Fruit fly (Drosophila melanogaster) whole organism, embryonic: ENCODE results near the gene CG10993.
A peak's percentile ranks its signal among the peaks of the same experiment; 100 is the strongest.

ENCODE experiments used
- CG10321 ChIP-seq: fragments of 200-800 bp; sonication (Bioruptor generic); IDR thresholded peaks from 2 replicates; pipeline ENCODE4 v1.3.6; 2022; ENCODE audit warnings: missing biosample characterization, missing genetic modification characterization
- CG10366 ChIP-seq: fragments of 200-800 bp; sonication (Bioruptor generic); IDR thresholded peaks from 2 replicates; pipeline ENCODE4 v1.3.6; 2022; ENCODE audit warnings: missing biosample characterization, missing genetic modification characterization
- CG10462 ChIP-seq: fragments of 200-800 bp; sonication (Bioruptor generic); optimal IDR thresholded peaks from 2 replicates; lab custom pipeline; 2016; ENCODE audit warnings: missing biosample characterization, missing genetic modification characterization
- CG11696 ChIP-seq: fragments of 200-800 bp; sonication (Bioruptor generic); IDR thresholded peaks from 2 replicates; pipeline ENCODE4 v1.3.6; 2022; ENCODE audit warnings: missing biosample characterization, missing genetic modification characterization
- CG12236 ChIP-seq: fragments of 200-800 bp; sonication (Bioruptor generic); optimal IDR thresholded peaks from 2 replicates; lab custom pipeline; 2016; ENCODE audit warnings: missing biosample characterization, missing genetic modification characterization
- CG13624 ChIP-seq: fragments of 200-800 bp; sonication (Bioruptor generic); optimal IDR thresholded peaks from 2 replicates; lab custom pipeline; 2016; ENCODE audit warnings: missing biosample characterization, missing genetic modification characterization
- CG14667 ChIP-seq: fragments of 200-800 bp; sonication (Bioruptor generic); IDR thresholded peaks from 2 replicates; pipeline ENCODE4 v1.3.6; 2022; ENCODE audit warnings: missing biosample characterization, missing genetic modification characterization
- CG14965 ChIP-seq: fragments of 200-800 bp; sonication (Bioruptor generic); optimal IDR thresholded peaks from 2 replicates; lab custom pipeline; 2016; ENCODE audit warnings: missing biosample characterization, missing genetic modification characterization, borderline replicate concordance
- CG15269 ChIP-seq: fragments of 200-800 bp; sonication (Bioruptor generic); optimal IDR thresholded peaks from 2 replicates; lab custom pipeline; 2018; ENCODE audit warnings: missing biosample characterization, mild to moderate bottlenecking, missing genetic modification characterization, moderate library complexity
- CG1603 ChIP-seq: fragments of 200-800 bp; sonication (Bioruptor generic); optimal IDR thresholded peaks from 2 replicates; lab custom pipeline; 2019; ENCODE audit warnings: missing biosample characterization, mild to moderate bottlenecking, missing genetic modification characterization, moderate library complexity
- CG17361 ChIP-seq: fragments of 200-800 bp; sonication (Bioruptor generic); IDR thresholded peaks from 3 replicates; pipeline ENCODE4 v1.3.6; 2022; ENCODE audit warnings: missing biosample characterization, missing genetic modification characterization
- CG17385 ChIP-seq: fragments of 200-800 bp; sonication (Bioruptor generic); optimal IDR thresholded peaks from 3 replicates; lab custom pipeline; 2018; ENCODE audit warnings: missing biosample characterization, mild to moderate bottlenecking, missing genetic modification characterization
- CG17829 ChIP-seq: fragments of 200-800 bp; optimal IDR thresholded peaks from 2 replicates; lab custom pipeline; 2019; ENCODE audit warnings: missing biosample characterization, mild to moderate bottlenecking, missing genetic modification characterization, moderate library complexity
- CG18619 ChIP-seq: fragments of 200-800 bp; sonication (Bioruptor generic); optimal IDR thresholded peaks from 3 replicates; lab custom pipeline; 2017; ENCODE audit warnings: missing biosample characterization, mild to moderate bottlenecking, missing genetic modification characterization
- CG33557 ChIP-seq: fragments of 200-800 bp; sonication (Bioruptor generic); optimal IDR thresholded peaks from 2 replicates; lab custom pipeline; 2019; ENCODE audit warnings: missing biosample characterization, mild to moderate bottlenecking, missing genetic modification characterization, moderate library complexity
- CG3838 ChIP-seq: fragments of 200-800 bp; sonication (Bioruptor generic); optimal IDR thresholded peaks from 3 replicates; lab custom pipeline; 2016; ENCODE audit warnings: missing biosample characterization, missing genetic modification characterization
- CG4730 ChIP-seq: fragments of 200-800 bp; sonication (Bioruptor generic); IDR thresholded peaks from 2 replicates; pipeline ENCODE4 v1.3.6; 2022; ENCODE audit warnings: missing biosample characterization, missing genetic modification characterization
- CG4820 ChIP-seq: fragments of 200-800 bp; sonication (Bioruptor generic); optimal IDR thresholded peaks from 3 replicates; lab custom pipeline; 2016; ENCODE audit warnings: missing biosample characterization, missing genetic modification characterization
- CG4854 ChIP-seq: fragments of 200-800 bp; sonication (Bioruptor generic); optimal IDR thresholded peaks from 2 replicates; lab custom pipeline; 2016; ENCODE audit warnings: missing biosample characterization, missing genetic modification characterization, inconsistent platforms
- CG5953 ChIP-seq: fragments of 200-800 bp; sonication (Bioruptor generic); IDR thresholded peaks from 2 replicates; pipeline ENCODE4 v1.3.6; 2022; ENCODE audit warnings: missing biosample characterization, missing genetic modification characterization
- CG6654 ChIP-seq: fragments of 200-800 bp; sonication (Bioruptor generic); optimal IDR thresholded peaks from 2 replicates; lab custom pipeline; 2017; ENCODE audit warnings: missing biosample characterization, mild to moderate bottlenecking, missing genetic modification characterization
- CG6765 ChIP-seq: fragments of 200-800 bp; sonication (Bioruptor generic); optimal IDR thresholded peaks from 3 replicates; lab custom pipeline; 2017; ENCODE audit warnings: missing biosample characterization, mild to moderate bottlenecking, missing genetic modification characterization
- CG8944 ChIP-seq: fragments of 200-800 bp; sonication (Bioruptor generic); optimal IDR thresholded peaks from 3 replicates; lab custom pipeline; 2016; ENCODE audit warnings: missing biosample characterization, missing genetic modification characterization
- CG9437 ChIP-seq: fragments of 200-800 bp; sonication (Bioruptor generic); optimal IDR thresholded peaks from 2 replicates; lab custom pipeline; 2018; ENCODE audit warnings: missing biosample characterization, mild to moderate bottlenecking, missing genetic modification characterization
- H2.0 ChIP-seq: fragments of 200-800 bp; sonication (Bioruptor generic); IDR thresholded peaks from 2 replicates; pipeline ENCODE4 v1.3.6; 2022; ENCODE audit warnings: missing biosample characterization, missing genetic modification characterization
- HLH4C ChIP-seq: fragments of 200-800 bp; sonication (Bioruptor generic); IDR thresholded peaks from 3 replicates; pipeline ENCODE4 v1.3.6; 2022; ENCODE audit warnings: missing biosample characterization, missing genetic modification characterization; ENCODE audit not compliant: partially characterized antibody
- Lpt ChIP-seq: fragments of >200 bp; optimal IDR thresholded peaks from 2 replicates; lab custom pipeline; 2018; ENCODE audit warnings: missing biosample characterization, missing genetic modification characterization
- Sry-β ChIP-seq: fragments of 200-800 bp; sonication (Bioruptor generic); optimal IDR thresholded peaks from 2 replicates; lab custom pipeline; 2018; ENCODE audit warnings: missing biosample characterization, mild to moderate bottlenecking, missing genetic modification characterization, moderate library complexity
- bbx ChIP-seq: fragments of 200-800 bp; sonication (Bioruptor generic); IDR thresholded peaks from 2 replicates; pipeline ENCODE4 v1.3.6; 2022; ENCODE audit warnings: missing biosample characterization, missing genetic modification characterization; ENCODE audit not compliant: partially characterized antibody
- bsh ChIP-seq, 2 experiments: fragments of 200-800 bp; sonication (Bioruptor generic); optimal IDR thresholded peaks; 2 replicates each; lab custom pipeline; 2017 to 2018; ENCODE audit warnings: mild to moderate bottlenecking in 2 of 2, missing biosample characterization in 2 of 2, missing genetic modification characterization in 2 of 2, moderate library complexity in 1 of 2
- chinmo ChIP-seq: fragments of 200-800 bp; sonication (Bioruptor generic); IDR thresholded peaks from 4 replicates; pipeline ENCODE4 v1.3.6; 2022; ENCODE audit warnings: missing biosample characterization, missing genetic modification characterization; ENCODE audit not compliant: partially characterized antibody
- crol ChIP-seq: fragments of 200-800 bp; sonication (Bioruptor generic); IDR thresholded peaks from 2 replicates; pipeline ENCODE4 v1.3.6; 2022; ENCODE audit warnings: missing biosample characterization, missing genetic modification characterization
- crp ChIP-seq, 2 experiments: fragments of 200-800 bp; sonication (Bioruptor generic); optimal IDR thresholded peaks; 2 replicates in 1 of 2; 3 replicates in 1 of 2; lab custom pipeline; 2017; ENCODE audit warnings: missing biosample characterization in 2 of 2, missing genetic modification characterization in 2 of 2, mild to moderate bottlenecking in 1 of 2, moderate library complexity in 1 of 2
- esg ChIP-seq: fragments of 200-800 bp; sonication (Bioruptor generic); conservative IDR thresholded peaks from 2 replicates; pipeline ENCODE4 v1.3.6; 2022; ENCODE audit warnings: missing biosample characterization, missing genetic modification characterization
- eve ChIP-seq, 2 experiments: fragments of >200 bp; optimal IDR thresholded peaks; 2 replicates each; lab custom pipeline; 2017; ENCODE audit warnings: missing biosample characterization in 2 of 2, missing genetic modification characterization in 2 of 2
- eyg ChIP-seq: fragments of 200-800 bp; sonication (Bioruptor generic); optimal IDR thresholded peaks from 3 replicates; lab custom pipeline; 2016; ENCODE audit warnings: missing biosample characterization, missing genetic modification characterization
- fru ChIP-seq: fragments of >200 bp; optimal IDR thresholded peaks from 2 replicates; lab custom pipeline; 2017
- gcm2 ChIP-seq: fragments of 200-800 bp; sonication (Bioruptor generic); optimal IDR thresholded peaks from 2 replicates; lab custom pipeline; 2016; ENCODE audit warnings: missing biosample characterization, missing genetic modification characterization
- odd ChIP-seq: fragments of 200-800 bp; sonication (Bioruptor generic); optimal IDR thresholded peaks from 2 replicates; lab custom pipeline; 2017; ENCODE audit warnings: missing biosample characterization, mild to moderate bottlenecking, missing genetic modification characterization
- rib ChIP-seq: fragments of 200-800 bp; sonication (Bioruptor generic); IDR thresholded peaks from 2 replicates; pipeline ENCODE4 v1.3.6; 2022; ENCODE audit warnings: missing biosample characterization, missing genetic modification characterization
- sc ChIP-seq, 3 experiments: fragments of >200 bp in 2 of 3; fragments of 200-800 bp in 1 of 3; sonication (Bioruptor generic) in 1 of 3; optimal IDR thresholded peaks; 2 replicates in 2 of 3; 3 replicates in 1 of 3; lab custom pipeline; 2017; ENCODE audit warnings: mild to moderate bottlenecking in 1 of 3, missing biosample characterization in 1 of 3, missing genetic modification characterization in 1 of 3, missing genetic modification reagents in 1 of 3
- schlank ChIP-seq: fragments of 200-800 bp; sonication (Bioruptor generic); optimal IDR thresholded peaks from 2 replicates; lab custom pipeline; 2018; ENCODE audit warnings: missing biosample characterization, mild to moderate bottlenecking, missing genetic modification characterization
- sim ChIP-seq: fragments of 200-800 bp; sonication (Bioruptor generic); IDR thresholded peaks from 2 replicates; pipeline ENCODE4 v1.3.6; 2022; ENCODE audit warnings: missing biosample characterization, missing genetic modification characterization
- sima ChIP-seq: fragments of 200-800 bp; sonication (Bioruptor generic); optimal IDR thresholded peaks from 2 replicates; lab custom pipeline; 2016; ENCODE audit warnings: missing biosample characterization, missing genetic modification characterization
- sna ChIP-seq: fragments of 200-800 bp; sonication (Bioruptor generic); IDR thresholded peaks from 2 replicates; pipeline ENCODE4 v1.3.6; 2022; ENCODE audit warnings: missing biosample characterization, missing genetic modification characterization; ENCODE audit not compliant: partially characterized antibody
- so ChIP-seq: fragments of 200-800 bp; sonication (Bioruptor generic); IDR thresholded peaks from 3 replicates; pipeline ENCODE4 v1.3.6; 2022; ENCODE audit warnings: missing biosample characterization, missing genetic modification characterization
- stc ChIP-seq: fragments of 200-800 bp; sonication (Bioruptor generic); IDR thresholded peaks from 2 replicates; pipeline ENCODE4 v1.3.6; 2022; ENCODE audit warnings: missing biosample characterization, missing genetic modification characterization
- vvl ChIP-seq: fragments of 200-800 bp; sonication (Bioruptor generic); IDR thresholded peaks from 2 replicates; pipeline ENCODE4 v1.3.6; 2022; ENCODE audit warnings: missing biosample characterization, missing genetic modification characterization
- yki ChIP-seq: fragments of >200 bp; optimal IDR thresholded peaks from 3 replicates; lab custom pipeline; 2018

Gene CG10993

dm6 chrX:13781739-13782502 lies 9.0 kb downstream of the CG10993 start, which contains the start of the genes CtsB and amrt (continued):
- TF ChIP-seq CG8944 (GFP tag; lab: Kevin White, UChicago), result no peak
- peak; percentile 72; the same call in 2 of the 4 replicates for TF ChIP-seq chinmo
- no peak for TF ChIP-seq yki (lab: Kevin White, UChicago)
- TF ChIP-seq CG18619, result no peak
- peak; percentile 76 for TF ChIP-seq HLH4C (GFP tag; lab: Robert Waterston, UW)
- no peak for TF ChIP-seq gcm2 (GFP tag; lab: Kevin White, UChicago)
- TF ChIP-seq Lpt (GFP tag; lab: Kevin White, UChicago), result no peak
- TF ChIP-seq CG5953 (GFP tag; lab: Robert Waterston, UW), result no peak
- TF ChIP-seq sc (optimal IDR thresholded peaks at IDR 0.05; lab: Kevin White, UChicago), result no peak
- no peak for TF ChIP-seq sc (GFP tag; optimal IDR thresholded peaks at IDR 0.05; lab: Kevin White, UChicago)
- peak; percentile 21 for TF ChIP-seq CG17385 (GFP tag; lab: Kevin White, UChicago)
- TF ChIP-seq vvl (GFP tag; lab: Robert Waterston, UW), result 0 out of 2 replicates have a peak, but pooled peaks have one; percentile 5
- peak; percentile 36 for TF ChIP-seq CG33557 (GFP tag; lab: Kevin White, UChicago)
- TF ChIP-seq CG11696 (GFP tag; lab: Robert Waterston, UW), result no peak
- 0 out of 2 replicates have a peak, but pooled peaks have one; percentile 7 for TF ChIP-seq esg (GFP tag; lab: Robert Waterston, UW)
- TF ChIP-seq CG17361 (GFP tag; lab: Robert Waterston, UW), result peak; percentile 55; the same call in 2 of the 3 replicates
- TF ChIP-seq Sry-β (GFP tag; lab: Kevin White, UChicago), result no peak
- peak; percentile 66 for TF ChIP-seq CG1603 (tag; lab: Kevin White, UChicago)
- TF ChIP-seq CG14667 (GFP tag; lab: Robert Waterston, UW), result no peak
- TF ChIP-seq CG10321 (GFP tag; lab: Robert Waterston, UW), result no peak
- TF ChIP-seq CG12236 (GFP tag; lab: Kevin White, UChicago), result no peak
- no peak for TF ChIP-seq fru (lab: Kevin White, UChicago)
- peak; percentile 62 for TF ChIP-seq CG13624 (GFP tag; lab: Kevin White, UChicago)
- TF ChIP-seq eve (GFP tag; optimal IDR thresholded peaks at IDR 0.05; lab: Kevin White, UChicago), result peak in 1 of 2 experiments; percentile 11
- no peak for TF ChIP-seq CG3838 (GFP tag; lab: Kevin White, UChicago)
- TF ChIP-seq CG4730 (GFP tag; lab: Robert Waterston, UW), result 0 out of 2 replicates have a peak, but pooled peaks have one; percentile 9
- no peak for TF ChIP-seq sim (GFP tag; lab: Robert Waterston, UW)
- TF ChIP-seq bbx, result peak; percentile 72
- TF ChIP-seq CG14965 (GFP tag; lab: Kevin White, UChicago), result no peak
- TF ChIP-seq H2.0 (GFP tag; lab: Robert Waterston, UW), result no peak
- TF ChIP-seq CG4854 (GFP tag; lab: Kevin White, UChicago), result peak; percentile 12
- TF ChIP-seq bsh (GFP tag; optimal IDR thresholded peaks at IDR 0.05; lab: Kevin White, UChicago), result peak; percentile 18 to 58
- no peak for TF ChIP-seq CG10462 (GFP tag; lab: Kevin White, UChicago)
- TF ChIP-seq sima (GFP tag; lab: Kevin White, UChicago), result no peak
- TF ChIP-seq schlank, result no peak
- peak in 1 of 2 experiments; percentile 65 for TF ChIP-seq crp (GFP tag; optimal IDR thresholded peaks at IDR 0.05; lab: Kevin White, UChicago)
- TF ChIP-seq so (GFP tag; lab: Robert Waterston, UW), result no peak
- peak; percentile 12 for TF ChIP-seq CG9437
- no peak for TF ChIP-seq stc (GFP tag; lab: Robert Waterston, UW)
- TF ChIP-seq eyg (GFP tag; lab: Kevin White, UChicago), result peak; percentile 54
- TF ChIP-seq odd (GFP tag; lab: Kevin White, UChicago), result no peak
- TF ChIP-seq crol, result no peak
- peak; percentile 2 for TF ChIP-seq CG4820 (GFP tag; lab: Kevin White, UChicago)
- TF ChIP-seq CG6654, result no peak
- peak; percentile 62 for TF ChIP-seq CG17829 (tag; lab: Kevin White, UChicago)
- peak; percentile 76 for TF ChIP-seq sna (GFP tag; lab: Robert Waterston, UW)
- no peak for TF ChIP-seq CG15269 (tag; lab: Kevin White, UChicago)
- TF ChIP-seq CG10366 (GFP tag; lab: Robert Waterston, UW), result peak; percentile 34
- TF ChIP-seq CG6765 (GFP tag; lab: Kevin White, UChicago), result no peak
- TF ChIP-seq rib, result no peak
